Fruit fly (Drosophila melanogaster) whole organism, prepupa: Measurements from ENCODE around the gene CG32755.
A peak's percentile ranks its signal among the peaks of the same experiment; 100 is the strongest.

Experiments used
- Blimp-1 ChIP-seq: fragments of 200-800 bp; sonication (Bioruptor generic); optimal IDR thresholded peaks from 3 replicates; lab custom pipeline; 2017; ENCODE audit warnings: missing biosample characterization, missing genetic modification characterization, mild to moderate bottlenecking, moderate library complexity, missing genetic modification reagents
- CG10631 ChIP-seq: fragments of 200-800 bp; sonication (Bioruptor generic); optimal IDR thresholded peaks from 2 replicates; lab custom pipeline; 2016; ENCODE audit warnings: missing biosample characterization, missing genetic modification characterization
- CG10669 ChIP-seq: fragments of 200-800 bp; sonication (Bioruptor generic); optimal IDR thresholded peaks from 3 replicates; lab custom pipeline; 2018; ENCODE audit warnings: missing biosample characterization, mild to moderate bottlenecking, missing genetic modification characterization, moderate library complexity
- CG11294 ChIP-seq: fragments of 200-800 bp; sonication (Bioruptor generic); IDR thresholded peaks from 2 replicates; pipeline ENCODE4 v1.3.6; 2022; ENCODE audit warnings: missing biosample characterization, missing genetic modification characterization
- CG11762 ChIP-seq: fragments of 200-800 bp; sonication (Bioruptor generic); optimal IDR thresholded peaks from 3 replicates; lab custom pipeline; 2016; ENCODE audit warnings: missing biosample characterization, missing genetic modification characterization; ENCODE audit not compliant: insufficient read depth
- CG11902 ChIP-seq: fragments of 200-800 bp; sonication (Bioruptor generic); optimal IDR thresholded peaks from 3 replicates; lab custom pipeline; 2016; ENCODE audit warnings: missing biosample characterization, missing genetic modification characterization
- CG15336 ChIP-seq: fragments of 200-800 bp; sonication (Bioruptor generic); IDR thresholded peaks from 2 replicates; pipeline ENCODE4 v1.3.6; 2022; ENCODE audit warnings: missing biosample characterization, missing genetic modification characterization
- CG1621 ChIP-seq: fragments of 200-800 bp; sonication (Bioruptor generic); optimal IDR thresholded peaks from 3 replicates; lab custom pipeline; 2018; ENCODE audit warnings: missing biosample characterization, mild to moderate bottlenecking, missing genetic modification characterization
- CG16779 ChIP-seq: fragments of 200-800 bp; sonication (Bioruptor generic); optimal IDR thresholded peaks from 3 replicates; lab custom pipeline; 2017; ENCODE audit warnings: missing biosample characterization, mild to moderate bottlenecking, missing genetic modification characterization
- CG3032 ChIP-seq: fragments of 200-800 bp; optimal IDR thresholded peaks from 2 replicates; lab custom pipeline; 2019; ENCODE audit warnings: missing biosample characterization, mild to moderate bottlenecking, missing genetic modification characterization, moderate library complexity
- CG32006 ChIP-seq: fragments of 200-800 bp; sonication (Bioruptor generic); optimal IDR thresholded peaks from 3 replicates; lab custom pipeline; 2017; ENCODE audit warnings: missing biosample characterization, mild to moderate bottlenecking, missing genetic modification characterization
- CG3919 ChIP-seq: fragments of 200-800 bp; sonication (Bioruptor generic); optimal IDR thresholded peaks from 3 replicates; lab custom pipeline; 2016; ENCODE audit warnings: missing biosample characterization, missing genetic modification characterization
- CG6163 ChIP-seq: fragments of 200-800 bp; sonication (Bioruptor generic); IDR thresholded peaks from 3 replicates; pipeline ENCODE4 v1.3.6; 2022; ENCODE audit warnings: missing biosample characterization, missing genetic modification characterization
- CG6276 ChIP-seq: fragments of 200-800 bp; sonication (Bioruptor generic); optimal IDR thresholded peaks from 2 replicates; lab custom pipeline; 2017; ENCODE audit warnings: missing biosample characterization, mild to moderate bottlenecking, missing genetic modification characterization
- CG6792 ChIP-seq: fragments of 200-800 bp; sonication (Bioruptor generic); optimal IDR thresholded peaks from 3 replicates; lab custom pipeline; 2016; ENCODE audit warnings: missing biosample characterization, missing genetic modification characterization
- CG7368 ChIP-seq: fragments of 200-800 bp; sonication (Bioruptor generic); optimal IDR thresholded peaks from 3 replicates; lab custom pipeline; 2016; ENCODE audit warnings: missing biosample characterization, missing genetic modification characterization
- CG8119 ChIP-seq: fragments of 200-800 bp; sonication (Bioruptor generic); IDR thresholded peaks from 3 replicates; pipeline ENCODE4 v1.3.6; 2022; ENCODE audit warnings: missing biosample characterization, missing genetic modification characterization
- CG8319 ChIP-seq: fragments of 200-800 bp; sonication (Bioruptor generic); optimal IDR thresholded peaks from 3 replicates; lab custom pipeline; 2016; ENCODE audit warnings: missing biosample characterization, missing genetic modification characterization
- CG8632 ChIP-seq: fragments of 200-800 bp; sonication (Bioruptor generic); optimal IDR thresholded peaks from 3 replicates; lab custom pipeline; 2016; ENCODE audit warnings: missing biosample characterization, missing genetic modification characterization
- CG9139 ChIP-seq: fragments of 200-800 bp; sonication (Bioruptor generic); optimal IDR thresholded peaks from 3 replicates; lab custom pipeline; 2017; ENCODE audit warnings: missing biosample characterization, mild to moderate bottlenecking, missing genetic modification characterization
- Eip75B ChIP-seq: fragments of 200-800 bp; sonication (Bioruptor generic); optimal IDR thresholded peaks from 3 replicates; lab custom pipeline; 2016; ENCODE audit warnings: missing biosample characterization, missing genetic modification characterization
- Ets21C ChIP-seq: fragments of 200-800 bp; sonication (Bioruptor generic); optimal IDR thresholded peaks from 3 replicates; lab custom pipeline; 2016; ENCODE audit warnings: missing biosample characterization, missing genetic modification characterization
- Ets96B ChIP-seq: fragments of 200-800 bp; optimal IDR thresholded peaks from 2 replicates; lab custom pipeline; 2019; ENCODE audit warnings: missing biosample characterization, mild to moderate bottlenecking, missing genetic modification characterization, moderate library complexity
- Gug ChIP-seq: fragments of 200-800 bp; sonication (Bioruptor generic); IDR thresholded peaks from 2 replicates; pipeline ENCODE4 v1.3.6; 2022; ENCODE audit warnings: missing biosample characterization, missing genetic modification characterization
- Hr38 ChIP-seq: sonication (Bioruptor generic); optimal IDR thresholded peaks from 2 replicates; lab custom pipeline; 2016; ENCODE audit warnings: missing biosample characterization, missing genetic modification characterization
- Hr39 ChIP-seq: fragments of 200-800 bp; sonication (Bioruptor generic); optimal IDR thresholded peaks from 2 replicates; lab custom pipeline; 2016; ENCODE audit warnings: missing biosample characterization, missing genetic modification characterization
- Hr4 ChIP-seq: fragments of 200-800 bp; sonication (Bioruptor generic); optimal IDR thresholded peaks from 3 replicates; lab custom pipeline; 2016; ENCODE audit warnings: missing biosample characterization, missing genetic modification characterization
- Lpt ChIP-seq: fragments of 200-800 bp; sonication (Bioruptor generic); optimal IDR thresholded peaks from 3 replicates; lab custom pipeline; 2016; ENCODE audit warnings: missing biosample characterization, missing genetic modification characterization
- Met ChIP-seq: fragments of 200-800 bp; sonication (Bioruptor generic); optimal IDR thresholded peaks from 3 replicates; lab custom pipeline; 2016; ENCODE audit warnings: missing biosample characterization, missing genetic modification characterization
- OdsH ChIP-seq: fragments of 200-800 bp; sonication (Bioruptor generic); optimal IDR thresholded peaks from 3 replicates; lab custom pipeline; 2016; ENCODE audit warnings: missing biosample characterization, missing genetic modification characterization
- Smox ChIP-seq: fragments of 200-800 bp; sonication (Bioruptor generic); optimal IDR thresholded peaks from 3 replicates; lab custom pipeline; 2016; ENCODE audit warnings: missing biosample characterization, missing genetic modification characterization
- Sox102F ChIP-seq: fragments of 200-800 bp; sonication (Bioruptor generic); optimal IDR thresholded peaks from 2 replicates; lab custom pipeline; 2016; ENCODE audit warnings: missing biosample characterization, mild to moderate bottlenecking, missing genetic modification characterization
- Sox14 ChIP-seq: fragments of 200-800 bp; sonication (Bioruptor generic); optimal IDR thresholded peaks from 3 replicates; lab custom pipeline; 2016; ENCODE audit warnings: missing biosample characterization, missing genetic modification characterization
- Sox15 ChIP-seq: fragments of 200-800 bp; sonication (Bioruptor generic); optimal IDR thresholded peaks from 3 replicates; lab custom pipeline; 2016; ENCODE audit warnings: missing biosample characterization, missing genetic modification characterization
- acj6 ChIP-seq: fragments of 200-800 bp; sonication (Bioruptor generic); optimal IDR thresholded peaks from 3 replicates; lab custom pipeline; 2016; ENCODE audit warnings: missing biosample characterization, missing genetic modification characterization
- cyc ChIP-seq: fragments of 200-800 bp; sonication (Bioruptor generic); optimal IDR thresholded peaks from 3 replicates; lab custom pipeline; 2016; ENCODE audit warnings: missing biosample characterization, missing genetic modification characterization
- dac ChIP-seq: fragments of 200-800 bp; sonication (Bioruptor generic); optimal IDR thresholded peaks from 2 replicates; lab custom pipeline; 2017; ENCODE audit warnings: missing biosample characterization, mild to moderate bottlenecking, missing genetic modification characterization
- dsx ChIP-seq: fragments of 200-800 bp; optimal IDR thresholded peaks from 3 replicates; lab custom pipeline; 2019; ENCODE audit warnings: missing biosample characterization, mild to moderate bottlenecking, missing genetic modification characterization, moderate library complexity; ENCODE audit not compliant: poor library complexity, severe bottlenecking
- eg ChIP-seq: fragments of 200-800 bp; sonication (Bioruptor generic); IDR thresholded peaks from 3 replicates; pipeline ENCODE4 v1.3.6; 2022; ENCODE audit warnings: missing biosample characterization, missing genetic modification characterization
- esn ChIP-seq: fragments of 200-800 bp; sonication (Bioruptor generic); optimal IDR thresholded peaks from 2 replicates; lab custom pipeline; 2016; ENCODE audit warnings: missing biosample characterization, mild to moderate bottlenecking, missing genetic modification characterization, moderate library complexity
- fd59A ChIP-seq: fragments of 200-800 bp; sonication (Bioruptor generic); optimal IDR thresholded peaks from 2 replicates; lab custom pipeline; 2017; ENCODE audit warnings: missing biosample characterization, mild to moderate bottlenecking, missing genetic modification characterization, missing genetic modification reagents
- fd85E ChIP-seq: fragments of 200-800 bp; sonication (Bioruptor generic); optimal IDR thresholded peaks from 3 replicates; lab custom pipeline; 2016; ENCODE audit warnings: missing biosample characterization, missing genetic modification characterization
- fkh ChIP-seq: fragments of 200-800 bp; sonication (Bioruptor generic); optimal IDR thresholded peaks from 3 replicates; lab custom pipeline; 2017; ENCODE audit warnings: missing biosample characterization, mild to moderate bottlenecking, missing genetic modification characterization, moderate library complexity
- lz ChIP-seq: fragments of 200-800 bp; sonication (Bioruptor generic); optimal IDR thresholded peaks from 3 replicates; lab custom pipeline; 2016; ENCODE audit warnings: missing biosample characterization, missing genetic modification characterization
- net ChIP-seq: fragments of 200-800 bp; sonication (Bioruptor generic); optimal IDR thresholded peaks from 3 replicates; lab custom pipeline; 2016; ENCODE audit warnings: missing biosample characterization, missing genetic modification characterization
- pdm3 ChIP-seq: fragments of 200-800 bp; sonication (Bioruptor generic); optimal IDR thresholded peaks from 3 replicates; lab custom pipeline; 2016; ENCODE audit warnings: missing biosample characterization, missing genetic modification characterization
- salr ChIP-seq, 2 experiments: fragments of 200-800 bp; sonication (Bioruptor generic); optimal IDR thresholded peaks; 3 replicates each; lab custom pipeline; 2016 to 2018; ENCODE audit warnings: missing biosample characterization in 2 of 2, missing genetic modification characterization in 2 of 2, mild to moderate bottlenecking in 1 of 2
- ss ChIP-seq, 2 experiments: fragments of 200-800 bp; sonication (Bioruptor generic); optimal IDR thresholded peaks; 2 replicates in 1 of 2; 3 replicates in 1 of 2; lab custom pipeline; 2017 to 2018; ENCODE audit warnings: mild to moderate bottlenecking in 2 of 2, missing biosample characterization in 2 of 2, missing genetic modification characterization in 2 of 2, moderate library complexity in 1 of 2
- svp ChIP-seq: fragments of 200-800 bp; sonication (Bioruptor generic); peaks from one replicate; lab custom pipeline; 2016; ENCODE audit warnings: missing biosample characterization, missing genetic modification characterization
- topi ChIP-seq: fragments of 200-800 bp; sonication (Bioruptor generic); optimal IDR thresholded peaks from 3 replicates; lab custom pipeline; 2016; ENCODE audit warnings: missing biosample characterization, missing genetic modification characterization
- vri ChIP-seq: fragments of 200-800 bp; sonication (Bioruptor generic); optimal IDR thresholded peaks from 3 replicates; lab custom pipeline; 2016; ENCODE audit warnings: missing biosample characterization, mild to moderate bottlenecking, missing genetic modification characterization

Gene CG32755

dm6 chrX:5918499-5919126 is 31.4 kb upstream of the CG32755 start:
- TF ChIP-seq Met (GFP tag; lab: Kevin White, UChicago) = peak; percentile 99
- peak; percentile 99 for TF ChIP-seq CG16779 (tag; lab: Kevin White, UChicago)
- peak; percentile 99 for TF ChIP-seq CG9139 (GFP tag; lab: Kevin White, UChicago)
- peak; percentile 100 for TF ChIP-seq CG3919
- peak; percentile 99 for TF ChIP-seq CG15336
- TF ChIP-seq CG6792 = peak; percentile 100
- peak; percentile 99 for TF ChIP-seq salr (GFP tag; optimal IDR thresholded peaks at IDR 0.05; lab: Kevin White, UChicago)
- TF ChIP-seq lz (GFP tag; lab: Kevin White, UChicago) = peak; percentile 100
- peak; percentile 99 for TF ChIP-seq CG10669 (GFP tag; lab: Kevin White, UChicago)
- TF ChIP-seq fd85E (GFP tag; lab: Kevin White, UChicago) = peak; percentile 98
- TF ChIP-seq CG3032 (tag; lab: Kevin White, UChicago) = peak; percentile 99
- peak; percentile 100 for TF ChIP-seq eg (GFP tag; lab: Robert Waterston, UW)
- peak; percentile 98 for TF ChIP-seq dsx
- peak; percentile 99 for TF ChIP-seq vri (GFP tag; lab: Kevin White, UChicago)
- TF ChIP-seq CG32006 (GFP tag; lab: Kevin White, UChicago) = peak; percentile 100
- peak; percentile 99 for TF ChIP-seq Ets96B
- peak; percentile 100 for TF ChIP-seq CG11902 (GFP tag; lab: Kevin White, UChicago)
- peak; percentile 99 for TF ChIP-seq net (GFP tag; lab: Kevin White, UChicago)
- peak; percentile 100 for TF ChIP-seq pdm3 (GFP tag; lab: Kevin White, UChicago)
- peak; percentile 99 for TF ChIP-seq Smox (GFP tag; lab: Kevin White, UChicago)
- TF ChIP-seq CG8119 = peak; percentile 99
- peak; percentile 93 for TF ChIP-seq fkh
- TF ChIP-seq Hr4 (GFP tag; lab: Kevin White, UChicago) = peak; percentile 100
- TF ChIP-seq fd59A = peak; percentile 99
- TF ChIP-seq dac (GFP tag; lab: Kevin White, UChicago) = peak; percentile 99
- TF ChIP-seq topi (GFP tag; lab: Kevin White, UChicago) = peak; percentile 99
- TF ChIP-seq esn (GFP tag; lab: Kevin White, UChicago) = peak; percentile 100
- TF ChIP-seq OdsH (GFP tag; lab: Kevin White, UChicago) = peak; percentile 100
- TF ChIP-seq Sox15 (GFP tag; lab: Kevin White, UChicago) = peak; percentile 99
- TF ChIP-seq CG6276 (GFP tag; lab: Kevin White, UChicago) = peak; percentile 99
- peak; percentile 89 for TF ChIP-seq Hr38 (GFP tag; lab: Kevin White, UChicago)
- TF ChIP-seq CG11294 (GFP tag; lab: Robert Waterston, UW) = peak; percentile 99
- TF ChIP-seq CG7368 (GFP tag; lab: Kevin White, UChicago) = peak; percentile 100
- peak; percentile 99 for TF ChIP-seq cyc
- TF ChIP-seq Lpt (GFP tag; lab: Kevin White, UChicago) = peak; percentile 100
- TF ChIP-seq CG10631 (GFP tag; lab: Kevin White, UChicago) = peak; percentile 99
- TF ChIP-seq Ets21C = peak; percentile 99
- TF ChIP-seq CG8319 (GFP tag; lab: Kevin White, UChicago) = peak; percentile 99
- TF ChIP-seq ss (GFP tag; optimal IDR thresholded peaks at IDR 0.05; lab: Kevin White, UChicago) = peak; percentile 100
- peak; percentile 100 for TF ChIP-seq Sox14 (GFP tag; lab: Kevin White, UChicago)
- TF ChIP-seq CG6163 (GFP tag; lab: Robert Waterston, UW) = peak; percentile 100
- TF ChIP-seq acj6 (GFP tag; lab: Kevin White, UChicago) = peak; percentile 100
- peak; percentile 99 for TF ChIP-seq CG11762
- peak; percentile 100 for TF ChIP-seq Eip75B (GFP tag; lab: Kevin White, UChicago)
- peak; percentile 99 for TF ChIP-seq Hr39
- peak; percentile 99 for TF ChIP-seq CG8632
- TF ChIP-seq Blimp-1 (GFP tag; lab: Kevin White, UChicago) = peak; percentile 96
- TF ChIP-seq Gug (GFP tag; lab: Robert Waterston, UW) = peak; percentile 99
- TF ChIP-seq CG1621 (tag; lab: Kevin White, UChicago) = peak; percentile 99
- peak; percentile 100 for TF ChIP-seq svp (GFP tag; lab: Kevin White, UChicago)
- peak; percentile 99 for TF ChIP-seq Sox102F (GFP tag; lab: Kevin White, UChicago)
